Fruit fly (Drosophila melanogaster) whole organism, embryonic: Measurements from ENCODE around the gene nxf2.

ENCODE experiments used
- B-H1 ChIP-seq: fragments of 200-800 bp; sonication (Bioruptor generic); IDR thresholded peaks from 3 replicates; pipeline ENCODE4 v1.3.6; 2022; ENCODE audit warnings: missing biosample characterization, missing genetic modification characterization
- CG11085 ChIP-seq: fragments of 200-800 bp; sonication (Bioruptor generic); IDR thresholded peaks from 2 replicates; pipeline ENCODE4 v1.3.6; 2022; ENCODE audit warnings: missing biosample characterization, missing genetic modification characterization
- CG12942 ChIP-seq: fragments of 200-800 bp; sonication (Bioruptor generic); optimal IDR thresholded peaks from 3 replicates; lab custom pipeline; 2016; ENCODE audit warnings: missing biosample characterization, missing genetic modification characterization
- CG13894 ChIP-seq: fragments of 200-800 bp; sonication (Bioruptor generic); optimal IDR thresholded peaks from 3 replicates; lab custom pipeline; 2018; ENCODE audit warnings: missing biosample characterization, mild to moderate bottlenecking, missing genetic modification characterization, moderate library complexity
- CG17186 ChIP-seq: fragments of 200-800 bp; sonication (Bioruptor generic); optimal IDR thresholded peaks from 3 replicates; lab custom pipeline; 2017; ENCODE audit warnings: missing biosample characterization, missing genetic modification reagents, missing genetic modification characterization
- CG17361 ChIP-seq: fragments of 200-800 bp; sonication (Bioruptor generic); IDR thresholded peaks from 3 replicates; pipeline ENCODE4 v1.3.6; 2022; ENCODE audit warnings: missing biosample characterization, missing genetic modification characterization
- CG17385 ChIP-seq: fragments of 200-800 bp; sonication (Bioruptor generic); optimal IDR thresholded peaks from 3 replicates; lab custom pipeline; 2018; ENCODE audit warnings: missing biosample characterization, mild to moderate bottlenecking, missing genetic modification characterization
- CG17568 ChIP-seq: fragments of 200-800 bp; sonication (Bioruptor generic); optimal IDR thresholded peaks from 2 replicates; lab custom pipeline; 2018; ENCODE audit warnings: missing biosample characterization, mild to moderate bottlenecking, missing genetic modification characterization, moderate library complexity
- CG17829 ChIP-seq: fragments of 200-800 bp; optimal IDR thresholded peaks from 2 replicates; lab custom pipeline; 2019; ENCODE audit warnings: missing biosample characterization, mild to moderate bottlenecking, missing genetic modification characterization, moderate library complexity
- CG18476 ChIP-seq: fragments of 200-800 bp; sonication (Bioruptor generic); optimal IDR thresholded peaks from 2 replicates; lab custom pipeline; 2016; ENCODE audit warnings: missing biosample characterization, mild to moderate bottlenecking, missing genetic modification characterization
- CG18764 ChIP-seq: fragments of 200-800 bp; sonication (Bioruptor generic); optimal IDR thresholded peaks from 3 replicates; lab custom pipeline; 2016; ENCODE audit warnings: missing biosample characterization, missing genetic modification characterization
- CG2712 ChIP-seq: fragments of 200-800 bp; optimal IDR thresholded peaks from 3 replicates; lab custom pipeline; 2019; ENCODE audit warnings: missing biosample characterization, mild to moderate bottlenecking, missing genetic modification characterization, moderate library complexity
- CG3065 ChIP-seq: fragments of 200-800 bp; sonication (Bioruptor generic); optimal IDR thresholded peaks from 2 replicates; lab custom pipeline; 2016; ENCODE audit warnings: missing biosample characterization, missing genetic modification characterization
- CG32532 ChIP-seq: fragments of 200-800 bp; sonication (Bioruptor generic); IDR thresholded peaks from 2 replicates; pipeline ENCODE4 v1.3.6; 2022; ENCODE audit warnings: missing biosample characterization, missing genetic modification characterization
- CG34224 ChIP-seq: fragments of 200-800 bp; sonication (Bioruptor generic); IDR thresholded peaks from 3 replicates; pipeline ENCODE4 v1.3.6; 2022; ENCODE audit warnings: missing biosample characterization, missing genetic modification characterization; ENCODE audit not compliant: partially characterized antibody
- CG4730 ChIP-seq: fragments of 200-800 bp; sonication (Bioruptor generic); IDR thresholded peaks from 2 replicates; pipeline ENCODE4 v1.3.6; 2022; ENCODE audit warnings: missing biosample characterization, missing genetic modification characterization
- CG7271 ChIP-seq: fragments of 200-800 bp; sonication (Bioruptor generic); optimal IDR thresholded peaks from 2 replicates; lab custom pipeline; 2018; ENCODE audit warnings: missing biosample characterization, mild to moderate bottlenecking, missing genetic modification characterization, moderate library complexity
- CG7556 ChIP-seq: fragments of 200-800 bp; sonication (Bioruptor generic); optimal IDR thresholded peaks from 2 replicates; lab custom pipeline; 2017; ENCODE audit warnings: missing biosample characterization, mild to moderate bottlenecking, missing genetic modification characterization
- CG7839 ChIP-seq: fragments of 200-800 bp; sonication (Bioruptor generic); optimal IDR thresholded peaks from 3 replicates; lab custom pipeline; 2018; ENCODE audit warnings: missing biosample characterization, mild to moderate bottlenecking, missing genetic modification characterization, moderate library complexity
- CHES-1-like ChIP-seq: fragments of 200-800 bp; sonication (Bioruptor generic); optimal IDR thresholded peaks from 2 replicates; lab custom pipeline; 2016; ENCODE audit warnings: missing biosample characterization, missing genetic modification characterization
- E2f1 ChIP-seq: fragments of 200-800 bp; sonication (Bioruptor generic); IDR thresholded peaks from 2 replicates; pipeline ENCODE4 v1.3.6; 2022; ENCODE audit warnings: missing biosample characterization, missing genetic modification characterization
- E2f2 ChIP-seq: fragments of 200-800 bp; sonication (Bioruptor generic); IDR thresholded peaks from 2 replicates; pipeline ENCODE4 v1.3.6; 2022; ENCODE audit warnings: missing biosample characterization, missing genetic modification characterization
- H2.0 ChIP-seq: fragments of 200-800 bp; sonication (Bioruptor generic); IDR thresholded peaks from 2 replicates; pipeline ENCODE4 v1.3.6; 2022; ENCODE audit warnings: missing biosample characterization, missing genetic modification characterization
- HHEX ChIP-seq: fragments of 200-800 bp; sonication (Bioruptor generic); optimal IDR thresholded peaks from 3 replicates; lab custom pipeline; 2017; ENCODE audit warnings: missing biosample characterization, mild to moderate bottlenecking, missing genetic modification characterization, missing genetic modification reagents
- MBD-R2 ChIP-seq: fragments of 200-800 bp; sonication (Bioruptor generic); IDR thresholded peaks from 2 replicates; pipeline ENCODE4 v1.3.6; 2022; ENCODE audit warnings: missing biosample characterization, missing genetic modification characterization
- MTF-1 ChIP-seq: fragments of 200-800 bp; sonication (Bioruptor generic); optimal IDR thresholded peaks from 2 replicates; lab custom pipeline; 2018; ENCODE audit warnings: missing biosample characterization, mild to moderate bottlenecking, missing genetic modification characterization, borderline replicate concordance
- Myb ChIP-seq: fragments of 200-800 bp; sonication (Bioruptor generic); optimal IDR thresholded peaks from 2 replicates; lab custom pipeline; 2016; ENCODE audit warnings: missing biosample characterization, missing genetic modification characterization
- Scr ChIP-seq: fragments of 200-800 bp; sonication (Bioruptor generic); IDR thresholded peaks from 2 replicates; pipeline ENCODE4 v1.3.6; 2022; ENCODE audit warnings: missing biosample characterization, missing genetic modification characterization; ENCODE audit not compliant: partially characterized antibody
- Side ChIP-seq: fragments of 200-800 bp; sonication (Bioruptor generic); optimal IDR thresholded peaks from 2 replicates; lab custom pipeline; 2016; ENCODE audit warnings: missing biosample characterization, missing genetic modification characterization
- Sox100B ChIP-seq: fragments of 200-800 bp; sonication (Bioruptor generic); optimal IDR thresholded peaks from 3 replicates; lab custom pipeline; 2018; ENCODE audit warnings: missing biosample characterization, mild to moderate bottlenecking, missing genetic modification characterization
- abd-A ChIP-seq: fragments of 200-800 bp; sonication (Bioruptor generic); optimal IDR thresholded peaks from 3 replicates; lab custom pipeline; 2019; ENCODE audit warnings: missing biosample characterization, mild to moderate bottlenecking, missing genetic modification characterization, moderate library complexity
- amos ChIP-seq: fragments of 200-800 bp; sonication (Bioruptor generic); IDR thresholded peaks from 2 replicates; pipeline ENCODE4 v1.3.6; 2022; ENCODE audit warnings: missing biosample characterization, missing genetic modification characterization; ENCODE audit not compliant: partially characterized antibody
- ara ChIP-seq: fragments of 200-800 bp; sonication (Bioruptor generic); IDR thresholded peaks from 2 replicates; pipeline ENCODE4 v1.3.6; 2022; ENCODE audit warnings: missing biosample characterization, missing genetic modification characterization
- bbx ChIP-seq: fragments of 200-800 bp; sonication (Bioruptor generic); IDR thresholded peaks from 2 replicates; pipeline ENCODE4 v1.3.6; 2022; ENCODE audit warnings: missing biosample characterization, missing genetic modification characterization; ENCODE audit not compliant: partially characterized antibody
- caup ChIP-seq: fragments of 200-800 bp; sonication (Bioruptor generic); optimal IDR thresholded peaks from 3 replicates; lab custom pipeline; 2017; ENCODE audit warnings: missing biosample characterization, mild to moderate bottlenecking, missing genetic modification characterization, moderate library complexity; ENCODE audit not compliant: severe bottlenecking
- crol ChIP-seq: fragments of 200-800 bp; sonication (Bioruptor generic); IDR thresholded peaks from 2 replicates; pipeline ENCODE4 v1.3.6; 2022; ENCODE audit warnings: missing biosample characterization, missing genetic modification characterization
- dan ChIP-seq: fragments of 200-800 bp; sonication (Bioruptor generic); IDR thresholded peaks from 2 replicates; pipeline ENCODE4 v1.3.6; 2022; ENCODE audit warnings: missing biosample characterization, missing genetic modification characterization
- dm ChIP-seq: fragments of 200-800 bp; sonication (Bioruptor generic); optimal IDR thresholded peaks from 3 replicates; lab custom pipeline; 2016; ENCODE audit warnings: missing biosample characterization, missing genetic modification characterization
- gfzf ChIP-seq: fragments of 200-800 bp; sonication (Bioruptor generic); optimal IDR thresholded peaks from 2 replicates; lab custom pipeline; 2016; ENCODE audit warnings: missing biosample characterization, mild to moderate bottlenecking, missing genetic modification characterization, moderate library complexity
- gt ChIP-seq: fragments of 200-800 bp; sonication (Bioruptor generic); IDR thresholded peaks from 2 replicates; pipeline ENCODE4 v1.3.6; 2022; ENCODE audit warnings: missing biosample characterization, missing genetic modification characterization
- ind ChIP-seq: fragments of 200-800 bp; sonication (Bioruptor generic); optimal IDR thresholded peaks from 3 replicates; lab custom pipeline; 2016; ENCODE audit warnings: missing biosample characterization, missing genetic modification characterization
- kni ChIP-seq: fragments of 200-800 bp; sonication (Bioruptor generic); optimal IDR thresholded peaks from 3 replicates; lab custom pipeline; 2017; ENCODE audit warnings: mild to moderate bottlenecking, missing biosample characterization, missing genetic modification reagents, missing genetic modification characterization
- nmo ChIP-seq: fragments of 200-800 bp; sonication (Bioruptor generic); optimal IDR thresholded peaks from 2 replicates; lab custom pipeline; 2018; ENCODE audit warnings: missing biosample characterization, mild to moderate bottlenecking, missing genetic modification characterization, moderate library complexity
- pho ChIP-seq: fragments of 200-800 bp; sonication (Bioruptor generic); optimal IDR thresholded peaks from 2 replicates; lab custom pipeline; 2016; ENCODE audit warnings: missing biosample characterization, missing genetic modification characterization
- slbo ChIP-seq: fragments of 200-800 bp; sonication (Bioruptor generic); IDR thresholded peaks from 2 replicates; pipeline ENCODE4 v1.3.6; 2022; ENCODE audit warnings: missing biosample characterization, missing genetic modification characterization
- slou ChIP-seq: fragments of 200-800 bp; sonication (Bioruptor generic); optimal IDR thresholded peaks from 3 replicates; lab custom pipeline; 2016; ENCODE audit warnings: missing biosample characterization, missing genetic modification characterization
- ssp ChIP-seq: fragments of 200-800 bp; sonication (Bioruptor generic); IDR thresholded peaks from 2 replicates; pipeline ENCODE4 v1.3.6; 2022; ENCODE audit warnings: missing biosample characterization, missing genetic modification characterization
- unc-4 ChIP-seq: fragments of 200-800 bp; sonication (Bioruptor generic); IDR thresholded peaks from 2 replicates; pipeline ENCODE4 v1.3.6; 2022; ENCODE audit warnings: missing biosample characterization, missing genetic modification characterization; ENCODE audit not compliant: partially characterized antibody
- vnd ChIP-seq: fragments of 200-800 bp; sonication (Bioruptor generic); IDR thresholded peaks from 3 replicates; pipeline ENCODE4 v1.3.6; 2022; ENCODE audit warnings: missing biosample characterization, missing genetic modification characterization; ENCODE audit not compliant: partially characterized antibody

nxf2 gene

DNA sequence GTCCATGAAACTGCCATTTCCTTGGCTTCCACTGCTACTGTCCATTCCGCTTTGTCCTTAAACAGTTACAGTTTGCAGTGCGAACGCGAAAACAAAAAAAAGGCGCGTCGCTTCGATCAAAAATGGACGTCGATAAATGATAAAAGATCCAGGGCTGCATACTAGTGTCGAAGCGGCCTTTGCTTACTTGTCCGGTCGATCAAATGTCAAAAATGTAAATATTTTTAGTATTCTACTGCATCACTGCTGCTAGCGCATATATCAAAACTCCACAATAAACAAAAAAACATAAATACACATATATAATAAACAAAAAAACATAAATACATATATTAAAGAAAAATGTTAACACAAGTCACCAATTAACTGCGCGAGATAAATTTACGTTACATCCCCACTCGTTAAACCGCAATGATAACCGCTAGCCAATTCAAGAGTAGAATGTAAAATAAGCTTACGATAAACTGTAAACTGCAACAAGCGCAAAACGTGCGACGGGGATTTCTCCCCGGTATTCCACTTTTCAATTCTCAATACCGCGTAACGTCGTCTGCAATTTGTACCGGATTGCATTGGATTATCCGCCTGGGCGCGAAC lies 14.9 kb upstream of the nxf2 start, which contains the start of the genes spd-2 and Apl (continued):
- no peak for TF ChIP-seq dan (GFP tag; lab: Robert Waterston, UW)
- TF ChIP-seq MTF-1 (GFP tag; lab: Kevin White, UChicago), result no peak
- peak; percentile 54; the same call in 1 of the 3 replicates for TF ChIP-seq vnd (GFP tag; lab: Robert Waterston, UW)
- peak; percentile 56; the same call in 1 of the 3 replicates for TF ChIP-seq CG34224 (GFP tag; lab: Robert Waterston, UW)
- no peak for TF ChIP-seq CG2712
- TF ChIP-seq Scr (GFP tag; lab: Robert Waterston, UW), result peak; percentile 57
- TF ChIP-seq CG13894 (tag; lab: Kevin White, UChicago), result no peak
- TF ChIP-seq CG17568 (GFP tag; lab: Kevin White, UChicago), result no peak
- TF ChIP-seq CG17361 (GFP tag; lab: Robert Waterston, UW), result 0 out of 3 replicates have a peak, but pooled peaks have one; percentile 17
- TF ChIP-seq gfzf (GFP tag; lab: Kevin White, UChicago), result no peak
- peak; percentile 51 for TF ChIP-seq CG18764 (GFP tag; lab: Kevin White, UChicago)
- no peak for TF ChIP-seq B-H1 (GFP tag; lab: Robert Waterston, UW)
- peak; percentile 75 for TF ChIP-seq E2f2 (GFP tag; lab: Robert Waterston, UW)
- TF ChIP-seq CG32532 (GFP tag; lab: Robert Waterston, UW), result no peak
- no peak for TF ChIP-seq Side (GFP tag; lab: Kevin White, UChicago)
- no peak for TF ChIP-seq CG7839 (tag; lab: Kevin White, UChicago)
- TF ChIP-seq amos (GFP tag; lab: Robert Waterston, UW), result peak; percentile 57
- TF ChIP-seq abd-A (tag; lab: Kevin White, UChicago), result no peak
- TF ChIP-seq CG17186, result peak; percentile 30
- no peak for TF ChIP-seq CG17385
- TF ChIP-seq unc-4, result 0 out of 2 replicates have a peak, but pooled peaks have one; percentile 35
- no peak for TF ChIP-seq CG18476 (GFP tag; lab: Kevin White, UChicago)
- no peak for TF ChIP-seq H2.0 (GFP tag; lab: Robert Waterston, UW)
- no peak for TF ChIP-seq CG17829 (tag; lab: Kevin White, UChicago)
- no peak for TF ChIP-seq HHEX (GFP tag; lab: Kevin White, UChicago)
- TF ChIP-seq nmo (GFP tag; lab: Kevin White, UChicago), result peak; percentile 27

DNA sequence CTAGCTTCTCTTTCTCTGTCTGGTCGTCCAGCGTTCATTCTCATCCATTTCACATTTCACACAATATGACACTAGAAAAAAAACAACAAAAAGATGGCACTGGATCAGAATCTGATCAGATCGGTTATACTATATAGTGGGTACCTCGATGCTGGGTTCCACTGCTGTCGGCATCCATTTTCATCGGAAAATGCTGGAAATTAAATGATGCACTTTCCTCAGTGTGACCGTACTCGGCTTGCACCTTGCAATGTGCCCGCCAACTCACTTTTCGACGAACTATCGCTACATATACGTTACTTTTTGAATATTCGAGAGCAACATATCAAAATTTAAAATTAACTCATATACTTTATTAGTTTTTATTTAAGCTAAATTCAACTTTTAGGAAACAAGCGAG lies 10.8 kb upstream of the nxf2 start, which contains the start of gene tra:
Gene tra, minus strand, starts transcription at position 191 of the 400 bp plus-strand sequence.
- TF ChIP-seq Sox100B (no peak), MBD-R2 (peak; percentile 59), ara (GFP tag; lab: Robert Waterston, UW) (no peak), ind (no peak), CG3065 (GFP tag; lab: Kevin White, UChicago) (no peak), dm (GFP tag; lab: Kevin White, UChicago) (peak; percentile 17), slou (no peak), gt (GFP tag; lab: Robert Waterston, UW) (no peak), CG7271 (tag; lab: Kevin White, UChicago) (no peak), kni (no peak), pho (GFP tag; lab: Kevin White, UChicago) (no peak), Myb (GFP tag; lab: Kevin White, UChicago) (peak; percentile 96), CG4730 (GFP tag; lab: Robert Waterston, UW) (no peak), caup (GFP tag; lab: Kevin White, UChicago) (no peak), bbx (GFP tag; lab: Robert Waterston, UW) (peak; percentile 66), Scr (GFP tag; lab: Robert Waterston, UW) (peak; percentile 70), CG11085 (GFP tag; lab: Robert Waterston, UW) (no peak), slbo (GFP tag; lab: Robert Waterston, UW) (no peak), CHES-1-like (GFP tag; lab: Kevin White, UChicago) (no peak), CG7556 (GFP tag; lab: Kevin White, UChicago) (no peak), crol (GFP tag; lab: Robert Waterston, UW) (no peak), E2f1 (GFP tag; lab: Robert Waterston, UW) (no peak), CG12942 (GFP tag; lab: Kevin White, UChicago) (no peak), ssp (GFP tag; lab: Robert Waterston, UW) (no peak)
